Fruit fly (Drosophila melanogaster) whole organism, embryonic: Measurements from ENCODE around the gene CG8861.
A peak's percentile ranks its signal among the peaks of the same experiment; 100 is the strongest.

Experiments
- Atf3 ChIP-seq: fragments of 200-800 bp; sonication (Bioruptor generic); optimal IDR thresholded peaks from 3 replicates; lab custom pipeline; 2016; ENCODE audit warnings: missing biosample characterization, missing genetic modification characterization
- Blimp-1 ChIP-seq: fragments of 200-800 bp; sonication (Bioruptor generic); optimal IDR thresholded peaks from 3 replicates; lab custom pipeline; 2018; ENCODE audit warnings: missing biosample characterization, missing genetic modification characterization, mild to moderate bottlenecking, moderate library complexity, missing genetic modification reagents
- BtbVII ChIP-seq: fragments of 200-800 bp; sonication (Bioruptor generic); optimal IDR thresholded peaks from 3 replicates; lab custom pipeline; 2017; ENCODE audit warnings: missing biosample characterization, mild to moderate bottlenecking, missing genetic modification characterization
- CG10979 ChIP-seq: fragments of 200-800 bp; sonication (Bioruptor generic); optimal IDR thresholded peaks from 2 replicates; lab custom pipeline; 2018; ENCODE audit warnings: missing biosample characterization, mild to moderate bottlenecking, missing genetic modification characterization, moderate library complexity
- CG11085 ChIP-seq: fragments of 200-800 bp; sonication (Bioruptor generic); IDR thresholded peaks from 2 replicates; pipeline ENCODE4 v1.3.6; 2022; ENCODE audit warnings: missing biosample characterization, missing genetic modification characterization
- CG11247 ChIP-seq: fragments of 200-800 bp; sonication (Bioruptor generic); IDR thresholded peaks from 2 replicates; pipeline ENCODE4 v1.3.6; 2022; ENCODE audit warnings: missing biosample characterization, missing genetic modification characterization
- CG12391 ChIP-seq: fragments of 200-800 bp; sonication (Bioruptor generic); optimal IDR thresholded peaks from 3 replicates; lab custom pipeline; 2018; ENCODE audit warnings: missing biosample characterization, mild to moderate bottlenecking, missing genetic modification characterization, moderate library complexity
- CG12744 ChIP-seq: fragments of 200-800 bp; sonication (Bioruptor generic); optimal IDR thresholded peaks from 2 replicates; lab custom pipeline; 2016; ENCODE audit warnings: missing biosample characterization, missing genetic modification characterization
- CG13424 ChIP-seq: fragments of 200-800 bp; sonication (Bioruptor generic); optimal IDR thresholded peaks from 2 replicates; lab custom pipeline; 2019; ENCODE audit warnings: missing biosample characterization, mild to moderate bottlenecking, missing genetic modification characterization, moderate library complexity
- CG13894 ChIP-seq: fragments of 200-800 bp; sonication (Bioruptor generic); optimal IDR thresholded peaks from 3 replicates; lab custom pipeline; 2018; ENCODE audit warnings: missing biosample characterization, mild to moderate bottlenecking, missing genetic modification characterization, moderate library complexity
- CG14667 ChIP-seq: fragments of 200-800 bp; sonication (Bioruptor generic); IDR thresholded peaks from 2 replicates; pipeline ENCODE4 v1.3.6; 2022; ENCODE audit warnings: missing biosample characterization, missing genetic modification characterization
- CG1529 ChIP-seq: fragments of 200-800 bp; sonication (Bioruptor generic); optimal IDR thresholded peaks from 3 replicates; lab custom pipeline; 2018; ENCODE audit warnings: missing biosample characterization, missing genetic modification characterization
- CG17385 ChIP-seq: fragments of 200-800 bp; sonication (Bioruptor generic); optimal IDR thresholded peaks from 3 replicates; lab custom pipeline; 2018; ENCODE audit warnings: missing biosample characterization, mild to moderate bottlenecking, missing genetic modification characterization
- CG17912 ChIP-seq: fragments of 200-800 bp; sonication (Bioruptor generic); optimal IDR thresholded peaks from 2 replicates; lab custom pipeline; 2018; ENCODE audit warnings: missing biosample characterization, mild to moderate bottlenecking, missing genetic modification characterization
- CG18764 ChIP-seq: fragments of 200-800 bp; sonication (Bioruptor generic); optimal IDR thresholded peaks from 3 replicates; lab custom pipeline; 2016; ENCODE audit warnings: missing biosample characterization, missing genetic modification characterization
- CG30431 ChIP-seq: fragments of 200-800 bp; sonication (Bioruptor generic); optimal IDR thresholded peaks from 2 replicates; lab custom pipeline; 2017; ENCODE audit warnings: missing biosample characterization, missing genetic modification characterization
- CG31441 ChIP-seq: fragments of 200-800 bp; sonication (Bioruptor generic); IDR thresholded peaks from 2 replicates; pipeline ENCODE4 v1.3.6; 2022; ENCODE audit warnings: missing biosample characterization, missing genetic modification characterization
- CG3407 ChIP-seq: fragments of 200-800 bp; sonication (Bioruptor generic); optimal IDR thresholded peaks from 2 replicates; lab custom pipeline; 2018; ENCODE audit warnings: missing biosample characterization, mild to moderate bottlenecking, missing genetic modification characterization
- CG4707 ChIP-seq: fragments of 200-800 bp; sonication (Bioruptor generic); optimal IDR thresholded peaks from 2 replicates; lab custom pipeline; 2018; ENCODE audit warnings: missing biosample characterization, mild to moderate bottlenecking, missing genetic modification characterization, moderate library complexity
- CG5245 ChIP-seq: fragments of 200-800 bp; sonication (Bioruptor generic); optimal IDR thresholded peaks from 3 replicates; lab custom pipeline; 2016; ENCODE audit warnings: missing biosample characterization, missing genetic modification characterization
- CG7556 ChIP-seq: fragments of 200-800 bp; sonication (Bioruptor generic); optimal IDR thresholded peaks from 2 replicates; lab custom pipeline; 2017; ENCODE audit warnings: missing biosample characterization, mild to moderate bottlenecking, missing genetic modification characterization
- CG7963 ChIP-seq: fragments of 200-800 bp; sonication (Bioruptor generic); IDR thresholded peaks from 3 replicates; pipeline ENCODE4 v1.3.6; 2022; ENCODE audit warnings: missing biosample characterization, missing genetic modification characterization; ENCODE audit not compliant: partially characterized antibody
- CG8359 ChIP-seq: fragments of 200-800 bp; sonication (Bioruptor generic); optimal IDR thresholded peaks from 2 replicates; lab custom pipeline; 2017; ENCODE audit warnings: missing biosample characterization, mild to moderate bottlenecking, missing genetic modification characterization, borderline replicate concordance
- Dip3 ChIP-seq: fragments of 200-800 bp; sonication (Bioruptor generic); optimal IDR thresholded peaks from 3 replicates; lab custom pipeline; 2016; ENCODE audit warnings: missing biosample characterization, missing genetic modification characterization
- Kr ChIP-seq: fragments of 200-800 bp; sonication (Bioruptor generic); optimal IDR thresholded peaks from 2 replicates; lab custom pipeline; 2017; ENCODE audit warnings: missing biosample characterization, mild to moderate bottlenecking, missing genetic modification characterization
- Nf-YC ChIP-seq: fragments of 200-800 bp; optimal IDR thresholded peaks from 3 replicates; lab custom pipeline; 2019; ENCODE audit warnings: missing biosample characterization, mild to moderate bottlenecking, missing genetic modification characterization, moderate library complexity
- Opbp ChIP-seq: fragments of 200-800 bp; sonication (Bioruptor generic); IDR thresholded peaks from 3 replicates; pipeline ENCODE4 v1.3.6; 2022; ENCODE audit warnings: missing biosample characterization, missing genetic modification characterization; ENCODE audit not compliant: partially characterized antibody
- Ptx1 ChIP-seq: fragments of 200-800 bp; sonication (Bioruptor generic); IDR thresholded peaks from 2 replicates; pipeline ENCODE4 v1.3.6; 2022; ENCODE audit warnings: missing biosample characterization, missing genetic modification characterization
- Trl ChIP-seq, 3 experiments: fragments of >200 bp in 2 of 3; fragments of 200-800 bp in 1 of 3; sonication (Bioruptor generic) in 1 of 3; optimal IDR thresholded peaks; 2 replicates in 1 of 3; 3 replicates in 2 of 3; lab custom pipeline; 2016 to 2017; ENCODE audit warnings: missing biosample characterization in 1 of 3, missing genetic modification characterization in 1 of 3
- bsh ChIP-seq, 2 experiments: fragments of 200-800 bp; sonication (Bioruptor generic); optimal IDR thresholded peaks; 2 replicates each; lab custom pipeline; 2017 to 2018; ENCODE audit warnings: mild to moderate bottlenecking in 2 of 2, missing biosample characterization in 2 of 2, missing genetic modification characterization in 2 of 2, moderate library complexity in 1 of 2
- btn ChIP-seq: fragments of 200-800 bp; sonication (Bioruptor generic); optimal IDR thresholded peaks from 2 replicates; lab custom pipeline; 2016; ENCODE audit warnings: missing biosample characterization, missing genetic modification characterization
- dysf ChIP-seq: fragments of 200-800 bp; sonication (Bioruptor generic); IDR thresholded peaks from 3 replicates; pipeline ENCODE4 v1.3.6; 2022; ENCODE audit warnings: missing biosample characterization, missing genetic modification characterization
- eve ChIP-seq, 2 experiments: fragments of >200 bp; optimal IDR thresholded peaks; 2 replicates each; lab custom pipeline; 2017; ENCODE audit warnings: missing biosample characterization in 2 of 2, missing genetic modification characterization in 2 of 2
- ewg ChIP-seq: fragments of 200-800 bp; sonication (Bioruptor generic); optimal IDR thresholded peaks from 3 replicates; lab custom pipeline; 2017; ENCODE audit warnings: mild to moderate bottlenecking, missing biosample characterization, missing genetic modification reagents, missing genetic modification characterization
- grn ChIP-seq: fragments of 200-800 bp; sonication (Bioruptor generic); optimal IDR thresholded peaks from 3 replicates; lab custom pipeline; 2017; ENCODE audit warnings: missing biosample characterization, missing genetic modification characterization
- hkb ChIP-seq, 2 experiments: fragments of 200-800 bp in 1 of 2; fragments of >200 bp in 1 of 2; sonication (Bioruptor generic) in 1 of 2; IDR thresholded peaks in 1 of 2; optimal IDR thresholded peaks in 1 of 2; 2 replicates each; pipeline versions ENCODE4 v1.3.6 to Lab custom; 2017 to 2022; ENCODE audit warnings: missing biosample characterization in 1 of 2, missing genetic modification characterization in 1 of 2
- jumu ChIP-seq: fragments of 200-800 bp; sonication (Bioruptor generic); optimal IDR thresholded peaks from 3 replicates; lab custom pipeline; 2016; ENCODE audit warnings: missing biosample characterization, missing genetic modification characterization
- kah ChIP-seq: fragments of 200-800 bp; sonication (Bioruptor generic); optimal IDR thresholded peaks from 2 replicates; lab custom pipeline; 2018; ENCODE audit warnings: missing biosample characterization, mild to moderate bottlenecking, missing genetic modification characterization
- maf-S ChIP-seq: fragments of 200-800 bp; sonication (Bioruptor generic); optimal IDR thresholded peaks from 2 replicates; lab custom pipeline; 2016; ENCODE audit warnings: missing biosample characterization, missing genetic modification characterization
- mirr ChIP-seq: fragments of 200-800 bp; sonication (Bioruptor generic); optimal IDR thresholded peaks from 3 replicates; lab custom pipeline; 2018; ENCODE audit warnings: missing biosample characterization, mild to moderate bottlenecking, missing genetic modification characterization
- org-1 ChIP-seq: fragments of 200-800 bp; sonication (Bioruptor generic); optimal IDR thresholded peaks from 2 replicates; lab custom pipeline; 2017; ENCODE audit warnings: missing biosample characterization, missing genetic modification characterization
- psq ChIP-seq: fragments of 200-800 bp; sonication (Bioruptor generic); optimal IDR thresholded peaks from 2 replicates; lab custom pipeline; 2017; ENCODE audit warnings: missing biosample characterization, missing genetic modification characterization
- stc ChIP-seq: fragments of 200-800 bp; sonication (Bioruptor generic); IDR thresholded peaks from 2 replicates; pipeline ENCODE4 v1.3.6; 2022; ENCODE audit warnings: missing biosample characterization, missing genetic modification characterization
- stwl ChIP-seq: fragments of 200-800 bp; sonication (Bioruptor generic); optimal IDR thresholded peaks from 3 replicates; lab custom pipeline; 2018; ENCODE audit warnings: missing biosample characterization, mild to moderate bottlenecking, missing genetic modification characterization, moderate library complexity
- tll ChIP-seq, 2 experiments: fragments of 200-800 bp in 1 of 2; fragments of >200 bp in 1 of 2; sonication (Bioruptor generic) in 1 of 2; optimal IDR thresholded peaks; 2 replicates each; lab custom pipeline; 2017 to 2019; ENCODE audit warnings: missing biosample characterization in 2 of 2, missing genetic modification characterization in 2 of 2, mild to moderate bottlenecking in 1 of 2, moderate library complexity in 1 of 2
- vvl ChIP-seq: fragments of 200-800 bp; sonication (Bioruptor generic); IDR thresholded peaks from 2 replicates; pipeline ENCODE4 v1.3.6; 2022; ENCODE audit warnings: missing biosample characterization, missing genetic modification characterization
- zfh1 ChIP-seq: fragments of 200-800 bp; sonication (Bioruptor generic); IDR thresholded peaks from 3 replicates; pipeline ENCODE4 v1.3.6; 2022; ENCODE audit warnings: missing biosample characterization, missing genetic modification characterization

CG8861 gene

DNA sequence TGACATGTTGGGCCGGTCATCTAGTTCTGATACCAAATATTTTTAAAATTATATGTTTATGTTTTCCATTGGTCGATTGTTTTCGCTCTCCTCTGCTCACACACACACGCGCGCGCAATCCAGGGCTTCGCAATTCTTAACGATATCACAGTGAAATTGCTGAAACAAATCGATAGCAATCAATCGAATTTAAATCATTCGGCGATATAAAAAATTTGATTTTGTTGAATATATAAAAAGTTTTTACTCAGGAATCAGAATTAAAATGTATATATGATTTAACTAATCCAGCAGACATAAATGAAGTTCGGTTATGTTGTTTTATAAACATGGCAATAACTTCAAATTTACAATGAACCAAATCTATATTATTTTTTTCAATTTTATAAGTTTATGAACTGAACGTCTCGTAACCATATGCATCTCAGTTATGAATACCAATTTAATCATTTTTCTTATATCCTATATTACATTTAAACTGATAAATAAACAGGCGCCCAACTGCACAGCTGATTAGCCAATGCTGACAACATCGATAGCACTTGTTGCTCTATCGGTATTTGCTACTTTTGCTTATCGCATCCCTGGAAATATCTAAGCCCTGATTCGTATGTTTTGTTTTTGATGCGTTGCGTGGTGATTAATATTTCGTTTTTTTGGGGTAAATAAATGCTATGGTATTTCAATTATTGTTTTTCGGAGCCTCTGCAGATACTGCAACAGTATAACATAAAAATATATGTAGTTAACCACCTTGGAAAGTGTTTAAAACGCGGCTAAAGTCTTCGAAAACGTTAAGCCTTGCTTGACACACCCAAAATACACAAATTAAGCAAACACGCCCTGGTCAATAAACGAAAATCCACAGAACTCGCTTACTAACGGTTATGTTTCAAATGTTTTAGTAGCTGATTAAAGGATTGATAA is 6.5 kb upstream of the CG8861 start, which contains the start of the genes Aduk and pasi2 (continued):
- no peak for TF ChIP-seq CG17385 (GFP tag; lab: Kevin White, UChicago)
- no peak for TF ChIP-seq BtbVII (GFP tag; lab: Kevin White, UChicago)
- TF ChIP-seq CG12391 (tag; lab: Kevin White, UChicago): peak; percentile 19
- TF ChIP-seq tll (GFP tag; optimal IDR thresholded peaks at IDR 0.05; lab: Kevin White, UChicago): no peak
- no peak for TF ChIP-seq CG14667
- no peak for TF ChIP-seq CG30431 (GFP tag; lab: Kevin White, UChicago)
- TF ChIP-seq eve (GFP tag; optimal IDR thresholded peaks at IDR 0.05; lab: Kevin White, UChicago): peak in 1 of 2 experiments; percentile 53
- TF ChIP-seq Atf3 (GFP tag; lab: Kevin White, UChicago): no peak
- TF ChIP-seq stc (GFP tag; lab: Robert Waterston, UW): no peak
- no peak for TF ChIP-seq grn (GFP tag; lab: Kevin White, UChicago)
- TF ChIP-seq CG13894: peak; percentile 17
- TF ChIP-seq Ptx1 (GFP tag; lab: Robert Waterston, UW): no peak
- TF ChIP-seq CG8359: no peak
- TF ChIP-seq CG12744: no peak
- no peak for TF ChIP-seq mirr
- no peak for TF ChIP-seq btn (GFP tag; lab: Kevin White, UChicago)
- no peak for TF ChIP-seq org-1 (GFP tag; lab: Kevin White, UChicago)
- peak; percentile 90 for TF ChIP-seq kah
- TF ChIP-seq Trl (optimal IDR thresholded peaks at IDR 0.05; lab: Kevin White, UChicago): no peak
- TF ChIP-seq Trl (GFP tag; optimal IDR thresholded peaks at IDR 0.05; lab: Kevin White, UChicago): no peak
- TF ChIP-seq psq (GFP tag; lab: Kevin White, UChicago): no peak
- no peak for TF ChIP-seq dysf (GFP tag; lab: Robert Waterston, UW)
- TF ChIP-seq vvl: no peak; the same call in 1 of the 2 replicates
- no peak for TF ChIP-seq CG11085 (GFP tag; lab: Robert Waterston, UW)
- no peak for TF ChIP-seq CG13424
- TF ChIP-seq CG18764 (GFP tag; lab: Kevin White, UChicago): peak; percentile 14
- no peak for TF ChIP-seq CG3407
- no peak for TF ChIP-seq bsh (GFP tag; optimal IDR thresholded peaks at IDR 0.05; lab: Kevin White, UChicago)
- no peak for TF ChIP-seq maf-S (GFP tag; lab: Kevin White, UChicago)
- peak; percentile 99 for TF ChIP-seq Nf-YC (tag; lab: Kevin White, UChicago)
- no peak for TF ChIP-seq Dip3
- peak; percentile 83 for TF ChIP-seq Opbp (GFP tag; lab: Robert Waterston, UW)
- TF ChIP-seq Blimp-1 (GFP tag; lab: Kevin White, UChicago): no peak
- TF ChIP-seq CG11247 (GFP tag; lab: Robert Waterston, UW): no peak
- no peak for TF ChIP-seq CG10979 (tag; lab: Kevin White, UChicago)
- TF ChIP-seq Kr: no peak
- TF ChIP-seq zfh1 (GFP tag; lab: Robert Waterston, UW): no peak
- no peak for TF ChIP-seq CG1529 (GFP tag; lab: Kevin White, UChicago)
- TF ChIP-seq ewg (GFP tag; lab: Kevin White, UChicago): peak; percentile 38
- TF ChIP-seq CG5245 (GFP tag; lab: Kevin White, UChicago): no peak
- TF ChIP-seq hkb (optimal IDR thresholded peaks at IDR 0.05; lab: Kevin White, UChicago): no peak
- TF ChIP-seq hkb (GFP tag; IDR thresholded peaks at IDR 0.05; lab: Robert Waterston, UW): peak; percentile 33; the same call in 1 of the 2 replicates
- TF ChIP-seq CG4707 (GFP tag; lab: Kevin White, UChicago): no peak
- no peak for TF ChIP-seq CG7556
- TF ChIP-seq CG7963 (GFP tag; lab: Robert Waterston, UW): peak; percentile 46; the same call in 1 of the 3 replicates
- TF ChIP-seq jumu (GFP tag; lab: Kevin White, UChicago): no peak
- peak; percentile 31 for TF ChIP-seq stwl
- no peak for TF ChIP-seq CG31441 (GFP tag; lab: Robert Waterston, UW)
- no peak for TF ChIP-seq CG17912 (GFP tag; lab: Kevin White, UChicago)
